Worm (Caenorhabditis elegans): ENCODE measurements around the gene F38H4.4.

DNA sequence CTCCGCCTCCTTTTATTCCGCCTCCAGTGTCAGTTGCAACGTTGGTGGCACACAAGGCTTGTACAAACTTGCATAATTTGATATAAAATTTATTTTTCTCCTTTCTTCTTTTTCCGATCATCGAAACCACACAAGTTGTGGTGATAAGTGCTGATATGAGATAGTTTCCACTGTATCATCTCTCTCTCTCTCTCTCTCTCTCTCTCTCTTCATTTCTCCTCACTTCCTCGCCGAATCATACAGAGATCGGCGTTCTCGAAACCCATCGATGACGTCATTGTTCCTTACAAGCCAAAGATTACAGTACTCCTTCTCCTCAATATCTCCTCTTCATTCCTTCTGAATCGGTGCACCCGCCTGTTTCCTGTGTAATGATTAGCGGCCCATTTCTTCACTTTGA lies 51.3 kb downstream of the F38H4.4 start, which contains the start of gene nhr-43:
- TF ChIP-seq lsy-2 (tag; optimal IDR thresholded peaks at IDR 0.05) (no peak), ces-1 (GFP tag; optimal IDR thresholded peaks at IDR 0.05) (no peak), pqm-1 (tag; optimal IDR thresholded peaks at IDR 0.05) (no peak)

Data from whole organism, L1 larva.